Fruit fly (Drosophila melanogaster) whole organism: ENCODE measurements around the gene mtgo.

ENCODE experiments used
- CG8478 ChIP-seq: fragments of >200 bp; optimal IDR thresholded peaks from 2 replicates; lab custom pipeline; 2018; ENCODE audit warnings: inconsistent platforms
- Dll ChIP-seq: fragments of >200 bp; optimal IDR thresholded peaks from 2 replicates; lab custom pipeline; 2017
- EcR ChIP-seq, 2 experiments: fragments of >200 bp; optimal IDR thresholded peaks; 2 replicates each; lab custom pipeline; 2017; ENCODE audit warnings: missing biosample characterization in 2 of 2, missing genetic modification characterization in 2 of 2, missing genetic modification reagents in 2 of 2
- pan ChIP-seq: fragments of >200 bp; optimal IDR thresholded peaks from 2 replicates; lab custom pipeline; 2017
- psq ChIP-seq: fragments of >200 bp; optimal IDR thresholded peaks from 2 replicates; lab custom pipeline; 2017
- usp ChIP-seq: fragments of >200 bp; optimal IDR thresholded peaks from 2 replicates; lab custom pipeline; 2017; ENCODE audit warnings: missing biosample characterization, missing genetic modification characterization, mixed read lengths

mtgo gene

DNA sequence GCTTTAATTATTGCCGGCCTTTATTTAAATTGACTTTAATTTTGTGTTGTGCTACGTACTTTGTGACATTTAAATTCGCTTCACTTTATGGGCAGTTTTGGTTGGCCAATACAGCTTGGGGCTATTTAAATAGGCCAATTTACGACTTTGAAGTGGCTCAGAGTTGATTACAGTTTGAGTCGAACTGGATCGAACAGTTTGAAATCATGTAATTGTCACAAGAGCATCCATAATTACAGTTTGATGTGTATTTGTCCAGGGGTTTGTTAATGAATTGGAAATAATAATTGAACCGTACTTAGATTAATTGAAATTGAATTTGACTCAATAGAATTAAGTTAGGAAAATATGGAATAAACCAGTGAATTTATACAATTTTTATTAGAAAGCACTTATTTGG, 37.9 kb downstream of the mtgo start:
- TF ChIP-seq pan (lab: Kevin White, UChicago) (no peak), EcR (GFP tag; optimal IDR thresholded peaks at IDR 0.05; lab: Kevin White, UChicago) (no peak), usp (GFP tag; lab: Kevin White, UChicago) (no peak), CG8478 (lab: Kevin White, UChicago) (no peak), psq (lab: Kevin White, UChicago) (no peak), Dll (no peak)

DNA sequence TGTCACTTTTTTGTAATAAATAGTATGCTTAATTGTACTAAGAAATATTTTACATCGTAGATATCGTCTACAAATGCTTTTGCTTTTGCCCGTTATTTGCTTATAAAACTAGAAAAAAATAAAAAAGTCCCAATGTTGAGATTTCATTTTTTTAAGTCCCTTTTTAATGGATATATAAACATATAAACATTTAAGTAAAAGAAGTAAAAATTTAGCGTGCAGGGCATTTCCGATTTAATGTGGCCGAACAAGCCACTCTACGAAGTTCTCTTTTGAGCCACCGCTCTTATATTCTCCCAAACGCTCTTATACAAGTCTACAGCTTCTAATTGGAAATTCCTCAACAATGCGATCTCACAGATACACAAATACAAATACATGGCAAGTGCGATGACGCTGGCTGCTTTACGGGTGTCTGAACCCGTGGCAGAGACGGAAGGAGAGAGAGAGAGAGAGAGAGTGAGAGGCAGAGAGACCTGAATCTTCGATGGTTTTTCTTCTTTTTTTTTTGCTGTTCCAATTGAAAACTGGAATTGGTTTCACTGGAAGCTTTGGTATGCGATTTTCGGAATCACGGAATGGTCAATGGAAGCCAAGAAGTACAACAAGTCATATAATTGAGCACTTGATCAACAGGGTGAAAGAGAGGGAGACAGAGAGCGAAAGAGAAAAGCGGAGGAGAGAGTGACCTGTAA, 43.0 kb downstream of the mtgo start:
- TF ChIP-seq EcR (GFP tag; optimal IDR thresholded peaks at IDR 0.05; lab: Kevin White, UChicago), result peak; percentile 67 to 87
- no peak for TF ChIP-seq pan (lab: Kevin White, UChicago)

DNA sequence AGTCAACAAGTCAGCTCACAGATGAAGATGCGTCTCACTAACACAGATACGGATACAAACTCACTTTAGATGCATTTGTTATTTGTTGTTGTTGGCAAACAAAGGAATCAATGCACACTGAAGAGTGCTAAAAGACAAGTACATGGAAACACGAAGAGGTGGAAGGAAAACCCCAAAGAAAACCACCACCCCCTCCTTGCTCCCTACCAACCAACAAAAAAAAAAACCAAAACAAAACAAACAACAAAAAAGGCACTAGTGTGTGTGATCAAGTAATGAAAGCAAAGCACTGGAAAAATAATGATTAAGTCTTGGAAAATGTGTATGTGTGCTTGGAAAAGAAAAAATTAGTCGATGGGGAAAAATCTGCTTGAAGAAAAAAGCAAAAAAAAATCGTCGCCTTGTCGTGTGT, 43.9 kb downstream of the mtgo start:
- TF ChIP-seq pan (lab: Kevin White, UChicago), result no peak
- peak in 1 of 2 experiments; percentile 32 for TF ChIP-seq EcR (GFP tag; optimal IDR thresholded peaks at IDR 0.05; lab: Kevin White, UChicago)

DNA sequence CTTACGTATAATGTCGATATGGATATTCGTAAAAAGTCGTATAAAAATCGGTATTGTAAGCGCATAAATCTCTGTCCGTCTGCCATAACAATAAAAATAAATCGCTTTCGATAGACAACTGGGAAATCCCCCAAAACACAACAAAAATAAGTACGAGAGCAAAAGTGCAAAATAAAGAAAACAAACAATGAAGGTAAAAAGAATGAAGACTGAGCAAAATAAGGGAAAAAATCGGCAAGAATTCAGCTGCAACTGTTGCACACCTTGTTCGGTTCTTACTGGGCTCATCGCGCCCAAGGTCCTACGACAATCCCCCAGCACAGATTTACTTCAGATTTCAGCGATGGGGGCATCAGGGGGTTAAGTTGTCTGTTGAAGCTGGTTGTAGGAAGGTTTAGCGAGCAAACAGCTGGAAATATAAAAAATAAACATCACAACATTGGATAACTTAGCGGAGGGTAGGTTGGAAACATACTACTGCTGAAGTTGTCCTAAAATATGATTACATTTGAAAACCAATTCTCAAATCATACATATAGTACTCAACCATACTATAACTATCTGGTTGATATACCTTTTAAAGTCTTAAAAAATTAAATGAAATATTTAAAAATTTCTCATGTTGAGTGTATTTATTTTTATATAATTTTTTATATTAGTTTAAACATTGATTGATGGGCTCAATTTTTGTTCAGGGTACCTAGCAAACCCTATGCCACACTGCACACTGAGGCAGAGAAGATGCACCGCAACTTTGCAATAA, 45.7 kb downstream of the mtgo start:
- no peak for TF ChIP-seq Dll
- no peak for TF ChIP-seq usp (GFP tag; lab: Kevin White, UChicago)
- no peak for TF ChIP-seq EcR (GFP tag; optimal IDR thresholded peaks at IDR 0.05; lab: Kevin White, UChicago)
- no peak for TF ChIP-seq psq (lab: Kevin White, UChicago)
- TF ChIP-seq pan (lab: Kevin White, UChicago), result no peak
- TF ChIP-seq CG8478 (lab: Kevin White, UChicago), result no peak

DNA sequence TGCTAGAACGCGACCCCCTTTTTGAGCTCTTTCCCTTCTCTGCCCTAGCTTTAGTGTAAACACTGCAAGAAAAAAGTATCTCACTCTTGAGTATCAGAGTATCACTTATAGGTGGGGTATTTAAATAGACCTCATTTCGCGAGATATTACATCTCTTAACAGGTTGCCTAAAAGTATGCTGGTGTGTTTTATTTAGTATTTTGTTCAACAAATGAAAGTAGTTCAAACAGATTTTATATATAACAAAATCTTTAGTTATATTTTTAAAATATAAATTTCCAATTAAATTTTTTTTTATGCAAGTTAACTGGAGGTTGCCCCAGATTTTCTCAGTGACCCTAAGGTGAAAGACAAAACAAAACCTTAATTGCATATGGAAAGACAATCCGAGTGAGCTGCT, 46.7 kb downstream of the mtgo start:
- TF ChIP-seq usp (GFP tag; lab: Kevin White, UChicago), result no peak
- no peak for TF ChIP-seq EcR (GFP tag; optimal IDR thresholded peaks at IDR 0.05; lab: Kevin White, UChicago)
- no peak for TF ChIP-seq psq (lab: Kevin White, UChicago)
- TF ChIP-seq pan (lab: Kevin White, UChicago), result no peak
- no peak for TF ChIP-seq CG8478 (lab: Kevin White, UChicago)
- TF ChIP-seq Dll, result no peak

DNA sequence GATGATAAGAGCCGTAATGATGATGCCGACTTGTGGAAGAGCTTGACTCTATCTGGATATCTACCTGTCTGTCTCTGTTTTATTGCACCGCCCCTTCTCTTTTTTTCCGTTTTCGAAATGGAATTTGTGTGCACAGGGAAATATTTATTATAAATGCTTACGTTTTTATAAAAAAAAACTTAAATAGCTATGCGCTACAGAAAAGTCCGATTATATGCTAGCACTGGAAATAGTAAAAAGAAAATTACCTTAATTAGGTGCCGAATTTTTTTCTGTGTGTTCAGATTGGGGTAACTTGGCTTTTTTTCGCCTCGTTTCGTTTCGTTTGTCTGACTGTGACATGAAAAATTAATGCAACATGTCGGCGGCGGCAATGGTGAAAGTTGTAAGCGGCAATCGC, 47.1 kb downstream of the mtgo start:
- TF ChIP-seq EcR (GFP tag; optimal IDR thresholded peaks at IDR 0.05; lab: Kevin White, UChicago) (no peak), usp (GFP tag; lab: Kevin White, UChicago) (no peak), CG8478 (lab: Kevin White, UChicago) (no peak), Dll (no peak), psq (lab: Kevin White, UChicago) (no peak), pan (lab: Kevin White, UChicago) (no peak)

DNA sequence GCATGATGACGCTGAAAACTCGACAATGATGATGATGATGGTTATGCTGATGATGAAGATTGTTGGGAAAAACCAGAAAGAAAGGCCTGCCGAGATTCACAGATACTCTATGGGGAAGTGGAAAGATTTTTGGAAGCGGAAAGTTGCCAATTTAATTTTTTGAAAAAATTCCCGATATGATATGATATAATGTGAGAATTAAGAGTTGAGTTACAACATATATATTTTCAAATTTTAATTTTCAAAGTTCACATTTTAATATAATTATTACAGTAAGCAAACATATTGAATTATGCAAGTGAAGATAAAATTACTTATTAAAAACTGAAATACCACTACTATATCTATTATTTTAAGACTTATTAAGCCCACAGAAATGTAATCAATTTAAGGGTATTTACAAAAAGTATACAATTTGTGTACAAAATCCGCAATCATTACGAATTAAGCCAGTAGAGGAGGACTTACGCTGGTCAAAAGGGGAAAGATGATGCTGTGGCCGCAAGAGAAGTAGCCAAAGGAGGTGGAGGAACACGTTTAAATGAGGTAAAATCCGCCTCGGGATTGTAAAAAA, 49.2 kb downstream of the mtgo start:
- TF ChIP-seq psq (lab: Kevin White, UChicago) (no peak), pan (lab: Kevin White, UChicago) (no peak), Dll (no peak), EcR (GFP tag; optimal IDR thresholded peaks at IDR 0.05; lab: Kevin White, UChicago) (no peak), usp (GFP tag; lab: Kevin White, UChicago) (no peak), CG8478 (lab: Kevin White, UChicago) (no peak)

DNA sequence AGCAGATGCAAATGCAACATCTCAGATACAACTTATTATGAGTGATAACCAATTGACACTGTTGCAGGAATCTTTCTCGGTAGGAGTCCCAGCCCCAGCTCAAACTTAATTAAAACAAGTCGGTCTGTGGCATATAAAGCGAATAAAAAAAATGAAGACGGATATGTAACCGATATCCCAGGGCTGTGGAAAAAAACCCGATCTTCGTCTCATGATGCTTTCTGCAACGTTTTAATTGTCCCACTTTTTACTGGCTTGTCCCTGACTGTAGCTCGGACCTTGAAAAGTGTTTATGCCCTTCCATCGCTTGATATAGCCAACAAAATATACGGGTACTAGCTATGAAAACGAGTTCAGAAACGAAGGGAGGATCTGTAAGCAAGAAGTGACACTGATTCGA, 49.8 kb downstream of the mtgo start:
- TF ChIP-seq pan (lab: Kevin White, UChicago) (no peak), usp (GFP tag; lab: Kevin White, UChicago) (no peak), Dll (no peak), CG8478 (lab: Kevin White, UChicago) (no peak), psq (lab: Kevin White, UChicago) (no peak), EcR (GFP tag; optimal IDR thresholded peaks at IDR 0.05; lab: Kevin White, UChicago) (no peak)

DNA sequence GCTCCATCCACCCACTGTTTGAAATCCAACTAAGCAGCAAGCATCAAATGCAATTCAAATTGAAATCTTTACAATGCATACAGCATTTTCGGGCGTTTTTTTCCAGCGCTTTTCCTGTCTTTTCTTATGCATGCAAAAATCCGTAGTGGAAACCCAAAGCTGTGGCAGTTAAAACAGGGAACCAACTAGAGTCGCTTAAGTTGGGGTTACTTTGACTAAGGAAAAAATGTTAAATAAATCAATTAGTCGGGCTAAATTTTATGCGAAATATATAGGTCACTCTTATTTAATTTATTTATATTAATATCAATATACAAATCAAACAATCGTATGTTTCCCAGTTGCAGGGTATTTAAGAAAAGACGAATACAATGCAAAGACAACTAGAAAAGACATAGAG, 51.1 kb downstream of the mtgo start:
- TF ChIP-seq usp (GFP tag; lab: Kevin White, UChicago), result no peak

DNA sequence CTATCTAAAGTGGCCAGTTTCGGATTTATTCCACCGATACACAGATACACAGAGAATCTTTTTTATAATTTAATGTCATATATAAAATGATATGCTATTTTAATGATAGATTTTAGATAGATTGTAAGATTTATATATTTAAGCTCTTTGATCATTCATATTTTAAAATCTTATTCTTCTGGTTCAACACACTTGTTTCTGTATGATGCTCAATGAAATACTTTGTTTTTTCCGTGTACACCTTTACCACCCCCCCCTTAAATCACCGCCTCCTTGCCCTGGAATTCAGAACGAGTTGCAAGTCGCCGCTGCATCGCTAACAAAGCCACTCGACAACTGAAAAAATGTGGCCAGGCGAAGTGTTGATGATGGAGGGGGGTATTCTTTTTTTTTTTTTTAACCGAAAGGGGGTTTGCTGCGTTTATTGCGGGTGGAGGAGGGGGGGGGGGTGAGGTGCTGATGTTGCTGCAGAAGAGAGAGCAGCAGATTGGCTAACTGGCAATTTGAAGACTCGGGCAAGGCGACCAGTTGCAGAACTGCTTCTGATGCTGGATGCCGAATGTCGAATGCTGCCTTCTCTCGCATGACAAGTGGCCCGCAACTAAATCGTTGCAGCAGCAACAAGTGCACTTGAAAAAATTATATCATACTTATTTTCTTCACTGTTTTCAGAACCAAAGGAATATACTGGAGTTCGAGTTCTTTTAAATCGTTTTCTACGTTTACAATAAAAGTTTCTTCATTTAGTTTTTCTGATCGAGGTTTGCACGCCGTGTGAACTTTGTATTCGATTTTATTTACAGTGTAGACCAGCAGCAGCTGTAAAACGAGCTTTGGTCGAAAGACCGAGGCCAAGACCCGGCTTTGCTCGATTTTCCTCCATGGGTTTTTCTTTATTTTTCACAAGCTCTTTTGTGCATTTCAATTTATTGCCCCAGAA, 53.3 kb downstream of the mtgo start:
- TF ChIP-seq Dll, result no peak
- TF ChIP-seq EcR (GFP tag; optimal IDR thresholded peaks at IDR 0.05; lab: Kevin White, UChicago), result no peak
- TF ChIP-seq CG8478 (lab: Kevin White, UChicago), result no peak
- TF ChIP-seq psq (lab: Kevin White, UChicago), result no peak
- TF ChIP-seq pan (lab: Kevin White, UChicago), result no peak
- no peak for TF ChIP-seq usp (GFP tag; lab: Kevin White, UChicago)

DNA sequence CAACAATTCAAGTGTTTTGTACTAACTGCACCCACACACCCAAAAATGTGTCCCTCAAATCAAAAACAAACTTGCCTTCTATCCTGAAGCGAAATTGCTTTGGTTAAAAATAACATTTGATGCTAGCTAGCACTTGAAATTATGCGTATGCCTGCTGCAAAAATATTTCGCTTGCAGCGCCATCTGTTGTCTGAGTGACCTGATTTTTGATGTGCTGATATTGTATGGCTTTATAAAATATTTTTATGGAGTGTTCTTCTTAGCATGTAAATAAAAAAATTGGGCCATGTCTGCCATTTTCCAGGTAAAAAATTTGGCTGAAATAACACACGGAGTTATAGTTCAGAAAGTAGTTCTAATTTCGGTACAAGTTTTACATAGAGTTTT, 53.9 kb downstream of the mtgo start:
- TF ChIP-seq CG8478 (lab: Kevin White, UChicago), result no peak
- TF ChIP-seq EcR (GFP tag; optimal IDR thresholded peaks at IDR 0.05; lab: Kevin White, UChicago), result no peak
- TF ChIP-seq Dll, result no peak
- TF ChIP-seq usp (GFP tag; lab: Kevin White, UChicago), result no peak
- no peak for TF ChIP-seq psq (lab: Kevin White, UChicago)
- no peak for TF ChIP-seq pan (lab: Kevin White, UChicago)
